Fruit fly (Drosophila melanogaster) whole organism, embryonic: ENCODE measurements around the gene CG8907.

ENCODE experiments used
- CG12155 ChIP-seq: fragments of 200-800 bp; sonication (Bioruptor generic); optimal IDR thresholded peaks from 3 replicates; lab custom pipeline; 2016; ENCODE audit warnings: missing biosample characterization, missing genetic modification characterization
- CG12236 ChIP-seq: fragments of 200-800 bp; sonication (Bioruptor generic); optimal IDR thresholded peaks from 2 replicates; lab custom pipeline; 2016; ENCODE audit warnings: missing biosample characterization, missing genetic modification characterization
- CG12769 ChIP-seq: fragments of 200-800 bp; sonication (Bioruptor generic); optimal IDR thresholded peaks from 2 replicates; lab custom pipeline; 2019; ENCODE audit warnings: missing biosample characterization, mild to moderate bottlenecking, missing genetic modification characterization, moderate library complexity
- CG12942 ChIP-seq: fragments of 200-800 bp; sonication (Bioruptor generic); optimal IDR thresholded peaks from 3 replicates; lab custom pipeline; 2016; ENCODE audit warnings: missing biosample characterization, missing genetic modification characterization
- CG13287 ChIP-seq: fragments of 200-800 bp; sonication (Bioruptor generic); IDR thresholded peaks from 2 replicates; pipeline ENCODE4 v1.3.6; 2022; ENCODE audit warnings: missing biosample characterization, missing genetic modification characterization; ENCODE audit not compliant: partially characterized antibody
- CG14050 ChIP-seq: fragments of 200-800 bp; sonication (Bioruptor generic); IDR thresholded peaks from 3 replicates; pipeline ENCODE4 v1.3.6; 2022; ENCODE audit warnings: missing biosample characterization, missing genetic modification characterization
- CG14667 ChIP-seq: fragments of 200-800 bp; sonication (Bioruptor generic); IDR thresholded peaks from 2 replicates; pipeline ENCODE4 v1.3.6; 2022; ENCODE audit warnings: missing biosample characterization, missing genetic modification characterization
- CG14710 ChIP-seq: fragments of 200-800 bp; sonication (Bioruptor generic); optimal IDR thresholded peaks from 3 replicates; lab custom pipeline; 2019; ENCODE audit warnings: missing biosample characterization, mild to moderate bottlenecking, missing genetic modification characterization, moderate library complexity
- CG17361 ChIP-seq: fragments of 200-800 bp; sonication (Bioruptor generic); IDR thresholded peaks from 3 replicates; pipeline ENCODE4 v1.3.6; 2022; ENCODE audit warnings: missing biosample characterization, missing genetic modification characterization
- CG2129 ChIP-seq: fragments of 200-800 bp; sonication (Bioruptor generic); IDR thresholded peaks from 2 replicates; pipeline ENCODE4 v1.3.6; 2022; ENCODE audit warnings: missing biosample characterization, missing genetic modification characterization; ENCODE audit not compliant: partially characterized antibody
- CG33213 ChIP-seq: fragments of 200-800 bp; sonication (Bioruptor generic); optimal IDR thresholded peaks from 3 replicates; lab custom pipeline; 2016; ENCODE audit warnings: missing biosample characterization, missing genetic modification characterization
- CG34224 ChIP-seq: fragments of 200-800 bp; sonication (Bioruptor generic); IDR thresholded peaks from 3 replicates; pipeline ENCODE4 v1.3.6; 2022; ENCODE audit warnings: missing biosample characterization, missing genetic modification characterization; ENCODE audit not compliant: partially characterized antibody
- CG43689 ChIP-seq: fragments of 200-800 bp; sonication (Bioruptor generic); IDR thresholded peaks from 2 replicates; pipeline ENCODE4 v1.3.6; 2022; ENCODE audit warnings: missing biosample characterization, missing genetic modification characterization
- CG7357 ChIP-seq: fragments of 200-800 bp; sonication (Bioruptor generic); IDR thresholded peaks from 3 replicates; pipeline ENCODE4 v1.3.6; 2022; ENCODE audit warnings: missing biosample characterization, missing genetic modification characterization
- CG8924 ChIP-seq: fragments of 200-800 bp; optimal IDR thresholded peaks from 3 replicates; lab custom pipeline; 2019; ENCODE audit warnings: missing biosample characterization, mild to moderate bottlenecking, missing genetic modification characterization, moderate library complexity
- CG9876 ChIP-seq: fragments of 200-800 bp; sonication (Bioruptor generic); optimal IDR thresholded peaks from 2 replicates; lab custom pipeline; 2016; ENCODE audit warnings: missing biosample characterization, missing genetic modification characterization
- Chrac-16 ChIP-seq: fragments of 200-800 bp; sonication (Bioruptor generic); optimal IDR thresholded peaks from 3 replicates; lab custom pipeline; 2016; ENCODE audit warnings: missing biosample characterization, missing genetic modification characterization
- CoRest ChIP-seq: fragments of 200-800 bp; sonication (Bioruptor generic); optimal IDR thresholded peaks from 3 replicates; lab custom pipeline; 2018; ENCODE audit warnings: missing biosample characterization, mild to moderate bottlenecking, missing genetic modification characterization, moderate library complexity
- Dfd ChIP-seq, 2 experiments: fragments of >200 bp; optimal IDR thresholded peaks; 2 replicates each; lab custom pipeline; 2017; ENCODE audit warnings: missing biosample characterization in 2 of 2, missing genetic modification characterization in 2 of 2
- Dip3 ChIP-seq: fragments of 200-800 bp; sonication (Bioruptor generic); optimal IDR thresholded peaks from 3 replicates; lab custom pipeline; 2016; ENCODE audit warnings: missing biosample characterization, missing genetic modification characterization
- ERR ChIP-seq: fragments of 200-800 bp; sonication (Bioruptor generic); optimal IDR thresholded peaks from 2 replicates; lab custom pipeline; 2016; ENCODE audit warnings: missing biosample characterization, missing genetic modification characterization
- Hand ChIP-seq: fragments of 200-800 bp; sonication (Bioruptor generic); optimal IDR thresholded peaks from 2 replicates; lab custom pipeline; 2017; ENCODE audit warnings: mild to moderate bottlenecking, missing biosample characterization, missing genetic modification reagents, missing genetic modification characterization
- Hey ChIP-seq: fragments of 200-800 bp; sonication (Bioruptor generic); optimal IDR thresholded peaks from 3 replicates; lab custom pipeline; 2018; ENCODE audit warnings: missing biosample characterization, mild to moderate bottlenecking, missing genetic modification characterization
- HmgZ ChIP-seq: fragments of 200-800 bp; sonication (Bioruptor generic); optimal IDR thresholded peaks from 2 replicates; lab custom pipeline; 2018; ENCODE audit warnings: missing biosample characterization, mild to moderate bottlenecking, missing genetic modification characterization
- NC2α ChIP-seq: fragments of 200-800 bp; sonication (Bioruptor generic); optimal IDR thresholded peaks from 2 replicates; lab custom pipeline; 2016; ENCODE audit warnings: missing biosample characterization, missing genetic modification characterization
- Opbp ChIP-seq: fragments of 200-800 bp; sonication (Bioruptor generic); IDR thresholded peaks from 3 replicates; pipeline ENCODE4 v1.3.6; 2022; ENCODE audit warnings: missing biosample characterization, missing genetic modification characterization; ENCODE audit not compliant: partially characterized antibody
- Ravus ChIP-seq: fragments of 200-800 bp; sonication (Bioruptor generic); IDR thresholded peaks from 2 replicates; pipeline ENCODE4 v1.3.6; 2022; ENCODE audit warnings: missing biosample characterization, missing genetic modification characterization
- Rfx ChIP-seq: fragments of 200-800 bp; sonication (Bioruptor generic); IDR thresholded peaks from 2 replicates; pipeline ENCODE4 v1.3.6; 2022; ENCODE audit warnings: missing biosample characterization, missing genetic modification characterization
- Vsx1 ChIP-seq: fragments of 200-800 bp; sonication (Bioruptor generic); optimal IDR thresholded peaks from 2 replicates; lab custom pipeline; 2017; ENCODE audit warnings: missing biosample characterization, mild to moderate bottlenecking, missing genetic modification characterization, missing genetic modification reagents
- ap ChIP-seq: fragments of 200-800 bp; sonication (Bioruptor generic); IDR thresholded peaks from 2 replicates; pipeline ENCODE4 v1.3.6; 2022; ENCODE audit warnings: missing biosample characterization, missing genetic modification characterization
- bowl ChIP-seq: fragments of 200-800 bp; sonication (Bioruptor generic); IDR thresholded peaks from 2 replicates; pipeline ENCODE4 v1.3.6; 2022; ENCODE audit warnings: missing biosample characterization, missing genetic modification characterization
- cas ChIP-seq: fragments of 200-800 bp; sonication (Bioruptor generic); IDR thresholded peaks from 2 replicates; pipeline ENCODE4 v1.3.6; 2022; ENCODE audit warnings: missing biosample characterization, missing genetic modification characterization
- crol ChIP-seq: fragments of 200-800 bp; sonication (Bioruptor generic); IDR thresholded peaks from 2 replicates; pipeline ENCODE4 v1.3.6; 2022; ENCODE audit warnings: missing biosample characterization, missing genetic modification characterization
- dimm ChIP-seq: fragments of 200-800 bp; sonication (Bioruptor generic); IDR thresholded peaks from 2 replicates; pipeline ENCODE4 v1.3.6; 2022; ENCODE audit warnings: missing biosample characterization, missing genetic modification characterization
- en ChIP-seq: fragments of 200-800 bp; sonication (Bioruptor generic); optimal IDR thresholded peaks from 2 replicates; lab custom pipeline; 2016; ENCODE audit warnings: missing biosample characterization, missing genetic modification characterization
- fru ChIP-seq: fragments of >200 bp; optimal IDR thresholded peaks from 2 replicates; lab custom pipeline; 2017
- gcm ChIP-seq: fragments of 200-800 bp; sonication (Bioruptor generic); optimal IDR thresholded peaks from 2 replicates; lab custom pipeline; 2019; ENCODE audit warnings: missing biosample characterization, mild to moderate bottlenecking, missing genetic modification characterization, moderate library complexity
- gfzf ChIP-seq: fragments of 200-800 bp; sonication (Bioruptor generic); optimal IDR thresholded peaks from 2 replicates; lab custom pipeline; 2016; ENCODE audit warnings: missing biosample characterization, mild to moderate bottlenecking, missing genetic modification characterization, moderate library complexity
- grn ChIP-seq: fragments of 200-800 bp; sonication (Bioruptor generic); optimal IDR thresholded peaks from 3 replicates; lab custom pipeline; 2017; ENCODE audit warnings: missing biosample characterization, missing genetic modification characterization
- jigr1 ChIP-seq: fragments of 200-800 bp; sonication (Bioruptor generic); IDR thresholded peaks from 3 replicates; pipeline ENCODE4 v1.3.6; 2022; ENCODE audit warnings: missing biosample characterization, missing genetic modification characterization
- mld ChIP-seq: fragments of 200-800 bp; sonication (Bioruptor generic); IDR thresholded peaks from 3 replicates; pipeline ENCODE4 v1.3.6; 2022; ENCODE audit warnings: missing biosample characterization, missing genetic modification characterization; ENCODE audit not compliant: partially characterized antibody
- nerfin-2 ChIP-seq: fragments of 200-800 bp; sonication (Bioruptor generic); IDR thresholded peaks from 2 replicates; pipeline ENCODE4 v1.3.6; 2022; ENCODE audit warnings: missing biosample characterization, missing genetic modification characterization; ENCODE audit not compliant: partially characterized antibody
- nom ChIP-seq: fragments of 200-800 bp; sonication (Bioruptor generic); optimal IDR thresholded peaks from 2 replicates; lab custom pipeline; 2017; ENCODE audit warnings: missing biosample characterization, missing genetic modification characterization, mild to moderate bottlenecking, moderate library complexity, missing genetic modification reagents
- pho ChIP-seq: fragments of 200-800 bp; sonication (Bioruptor generic); optimal IDR thresholded peaks from 2 replicates; lab custom pipeline; 2016; ENCODE audit warnings: missing biosample characterization, missing genetic modification characterization
- sens ChIP-seq: fragments of 200-800 bp; sonication (Bioruptor generic); peaks from one replicate; lab custom pipeline; 2016; ENCODE audit warnings: missing biosample characterization, missing genetic modification characterization
- slou ChIP-seq: fragments of 200-800 bp; sonication (Bioruptor generic); optimal IDR thresholded peaks from 3 replicates; lab custom pipeline; 2016; ENCODE audit warnings: missing biosample characterization, missing genetic modification characterization
- slp2 ChIP-seq: fragments of 200-800 bp; sonication (Bioruptor generic); optimal IDR thresholded peaks from 2 replicates; lab custom pipeline; 2016; ENCODE audit warnings: missing biosample characterization, missing genetic modification characterization
- sr ChIP-seq: fragments of 200-800 bp; sonication (Bioruptor generic); IDR thresholded peaks from 3 replicates; pipeline ENCODE4 v1.3.6; 2022; ENCODE audit warnings: missing biosample characterization, missing genetic modification characterization
- stc ChIP-seq: fragments of 200-800 bp; sonication (Bioruptor generic); IDR thresholded peaks from 2 replicates; pipeline ENCODE4 v1.3.6; 2022; ENCODE audit warnings: missing biosample characterization, missing genetic modification characterization
- sug ChIP-seq: fragments of 200-800 bp; optimal IDR thresholded peaks from 2 replicates; lab custom pipeline; 2019; ENCODE audit warnings: missing biosample characterization, mild to moderate bottlenecking, missing genetic modification characterization, moderate library complexity
- tgo ChIP-seq: fragments of 200-800 bp; sonication (Bioruptor generic); IDR thresholded peaks from 3 replicates; pipeline ENCODE4 v1.3.6; 2022; ENCODE audit warnings: missing biosample characterization, missing genetic modification characterization
- ttk ChIP-seq: fragments of 200-800 bp; sonication (Bioruptor generic); IDR thresholded peaks from 2 replicates; pipeline ENCODE4 v2.1.2; 2022; ENCODE audit warnings: missing biosample characterization, missing genetic modification characterization
- vnd ChIP-seq: fragments of 200-800 bp; sonication (Bioruptor generic); IDR thresholded peaks from 3 replicates; pipeline ENCODE4 v1.3.6; 2022; ENCODE audit warnings: missing biosample characterization, missing genetic modification characterization; ENCODE audit not compliant: partially characterized antibody

Gene CG8907

DNA sequence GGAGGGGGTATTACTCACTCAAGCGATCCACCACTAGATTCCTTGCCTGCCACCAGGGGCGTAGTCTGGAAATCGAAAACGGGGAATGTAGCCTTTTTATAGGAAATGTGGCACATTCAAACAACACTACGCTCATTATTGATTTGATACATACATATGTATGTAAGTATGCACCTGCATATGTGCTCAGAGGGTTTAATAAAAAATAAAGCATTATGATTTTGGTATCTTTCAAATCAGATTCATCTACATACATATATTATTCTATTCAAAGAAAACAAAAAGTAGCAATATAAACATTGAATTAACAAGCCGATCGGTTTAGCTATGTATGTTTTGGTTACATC, 48.8 kb downstream of the CG8907 start (continued):
- TF ChIP-seq CG43689 (GFP tag; lab: Robert Waterston, UW) (no peak), CG12236 (GFP tag; lab: Kevin White, UChicago) (no peak), Ravus (GFP tag; lab: Robert Waterston, UW) (no peak), Hey (tag; lab: Kevin White, UChicago) (no peak), gcm (no peak), stc (0 out of 2 replicates have a peak, but pooled peaks have one; percentile 24), CG9876 (GFP tag; lab: Kevin White, UChicago) (no peak), CG12769 (tag; lab: Kevin White, UChicago) (peak; percentile 29), sug (tag; lab: Kevin White, UChicago) (no peak), CG33213 (GFP tag; lab: Kevin White, UChicago) (no peak), CG12942 (GFP tag; lab: Kevin White, UChicago) (no peak), bowl (0 out of 2 replicates have a peak, but pooled peaks have one; percentile 4), Vsx1 (no peak), slou (no peak), Dfd (GFP tag; optimal IDR thresholded peaks at IDR 0.05; lab: Kevin White, UChicago) (no peak), nerfin-2 (GFP tag; lab: Robert Waterston, UW) (no peak), CG14710 (tag; lab: Kevin White, UChicago) (peak; percentile 35), Opbp (no peak), ERR (no peak), CG12155 (GFP tag; lab: Kevin White, UChicago) (no peak), slp2 (peak; percentile 21), CG34224 (GFP tag; lab: Robert Waterston, UW) (no peak), gfzf (GFP tag; lab: Kevin White, UChicago) (no peak), CG7357 (GFP tag; lab: Robert Waterston, UW) (0 out of 3 replicates have a peak, but pooled peaks have one; percentile 27), cas (GFP tag; lab: Robert Waterston, UW) (no peak), CG8924 (tag; lab: Kevin White, UChicago) (no peak), CoRest (tag; lab: Kevin White, UChicago) (no peak), sr (GFP tag; lab: Robert Waterston, UW) (no peak), ap (GFP tag; lab: Robert Waterston, UW) (no peak), en (GFP tag; lab: Kevin White, UChicago) (no peak), CG2129 (GFP tag; lab: Robert Waterston, UW) (no peak), nom (GFP tag; lab: Kevin White, UChicago) (no peak), Hand (GFP tag; lab: Kevin White, UChicago) (no peak), jigr1 (GFP tag; lab: Robert Waterston, UW) (no peak), crol (GFP tag; lab: Robert Waterston, UW) (no peak), Chrac-16 (no peak), Dip3 (GFP tag; lab: Kevin White, UChicago) (peak; percentile 1), Rfx (GFP tag; lab: Robert Waterston, UW) (no peak), sens (GFP tag; lab: Kevin White, UChicago) (peak; percentile 85), CG13287 (GFP tag; lab: Robert Waterston, UW) (no peak), grn (GFP tag; lab: Kevin White, UChicago) (no peak), vnd (no peak), CG17361 (peak; percentile 61; the same call in 2 of the 3 replicates), ttk (no peak), mld (GFP tag; lab: Robert Waterston, UW) (no peak), NC2α (GFP tag; lab: Kevin White, UChicago) (no peak), pho (GFP tag; lab: Kevin White, UChicago) (no peak), CG14050 (GFP tag; lab: Robert Waterston, UW) (no peak), HmgZ (no peak), fru (lab: Kevin White, UChicago) (no peak), CG14667 (no peak), tgo (GFP tag; lab: Robert Waterston, UW) (no peak), dimm (GFP tag; lab: Robert Waterston, UW) (no peak)
